Worm (Caenorhabditis elegans): ENCODE results near the gene nhr-134.
A peak's percentile ranks its signal among the peaks of the same experiment; 100 is the strongest.

nhr-134 gene

DNA sequence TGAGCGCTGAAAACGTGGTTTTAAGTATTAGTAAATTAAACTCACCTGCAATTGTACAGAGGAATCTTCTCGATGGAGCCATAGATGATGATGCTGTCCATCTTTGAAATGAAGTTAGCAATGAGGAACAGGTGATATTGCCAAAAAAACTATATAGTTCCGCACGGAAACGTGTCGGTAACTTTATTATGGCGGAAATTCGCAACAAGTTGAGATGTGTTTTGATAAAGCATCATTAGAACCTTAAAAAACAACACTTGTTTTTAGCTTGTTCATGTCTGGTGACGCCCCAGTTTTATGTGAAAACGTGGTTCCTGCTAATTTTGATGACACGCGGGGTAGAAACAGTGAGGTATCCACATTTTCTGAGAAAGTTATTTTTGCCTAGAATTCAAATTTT is 24.8 kb upstream of the nhr-134 start, which contains the start of gene srt-40:
Gene srt-40 (minus strand): TSS at position 101 of the 400 bp plus-strand sequence.
- no peak for TF ChIP-seq ceh-20 (GFP tag; IDR thresholded peaks at IDR 0.05)
- TF ChIP-seq dmd-9 (GFP tag; IDR thresholded peaks at IDR 0.05) = no peak
- no peak for TF ChIP-seq duxl-1 (tag; optimal IDR thresholded peaks at IDR 0.05; ENCODE audit: poor library complexity)
- no peak for TF ChIP-seq daf-16 (GFP tag; optimal IDR thresholded peaks at IDR 0.05)
- no peak for TF ChIP-seq daf-16 (tag; optimal IDR thresholded peaks at IDR 0.05)
- no peak for TF ChIP-seq fos-1 (tag; optimal IDR thresholded peaks at IDR 0.05)
- no peak for TF ChIP-seq egl-27 (tag; optimal IDR thresholded peaks at IDR 0.05)
- TF ChIP-seq nhr-10 (tag; optimal IDR thresholded peaks at IDR 0.05) = no peak
- no peak for TF ChIP-seq Y75B8A.6 (GFP tag; IDR thresholded peaks at IDR 0.05)
- TF ChIP-seq snpc-1.2 (GFP tag; IDR thresholded peaks at IDR 0.05) = no peak
- TF ChIP-seq set-16 (GFP tag; IDR thresholded peaks at IDR 0.05) = no peak
- no peak for TF ChIP-seq nhr-28 (tag; optimal IDR thresholded peaks at IDR 0.05)
- no peak for TF ChIP-seq madf-9 (GFP tag; conservative IDR thresholded peaks at IDR 0.05)
- TF ChIP-seq hlh-11 (tag; optimal IDR thresholded peaks at IDR 0.05) = no peak
- TF ChIP-seq pqm-1 (tag; optimal IDR thresholded peaks at IDR 0.05) = no peak

DNA sequence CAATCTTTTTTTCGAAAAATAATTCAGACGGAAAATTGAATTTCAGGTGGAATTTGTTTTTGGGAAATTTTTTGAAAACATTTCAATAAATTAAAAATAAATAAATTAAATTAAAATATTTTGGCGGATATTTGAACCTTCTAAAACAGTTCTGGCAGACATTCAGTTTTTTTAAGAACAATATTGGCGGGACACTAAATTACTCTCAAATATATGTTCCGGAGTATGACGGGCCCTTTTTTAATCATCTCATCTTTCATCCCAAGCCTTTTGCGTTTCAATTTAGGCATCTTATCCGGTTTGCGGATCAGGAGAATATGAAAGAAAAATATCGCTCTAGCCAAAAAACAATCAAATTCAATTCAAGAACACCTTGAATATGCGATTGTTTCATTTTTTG is 24.2 kb upstream of the nhr-134 start, which contains the start of gene svh-11:
Gene svh-11 (plus strand): TSS at position 301 of the 400 bp plus-strand sequence.
- TF ChIP-seq ceh-20 (GFP tag; IDR thresholded peaks at IDR 0.05) (no peak), lsy-2 (tag; optimal IDR thresholded peaks at IDR 0.05) (no peak), ZK337.2 (GFP tag; IDR thresholded peaks at IDR 0.05) (no peak), unc-39 (tag; optimal IDR thresholded peaks at IDR 0.05) (no peak), ama-1 (optimal IDR thresholded peaks at IDR 0.05) (no peak), Y105C5A.15 (GFP tag; IDR thresholded peaks at IDR 0.05) (no peak), hlh-30 (tag; optimal IDR thresholded peaks at IDR 0.05; ENCODE audit: insufficient read depth) (no peak), ztf-7 (tag; optimal IDR thresholded peaks at IDR 0.05) (no peak), madf-9 (GFP tag; conservative IDR thresholded peaks at IDR 0.05) (no peak), ceh-44 (GFP tag; IDR thresholded peaks at IDR 0.05) (no peak), ceh-28 (tag; optimal IDR thresholded peaks at IDR 0.05) (no peak), unc-62 (GFP tag; optimal IDR thresholded peaks at IDR 0.05 in 1 of 2) (no peak), unc-62 (tag; optimal IDR thresholded peaks at IDR 0.05) (no peak), dmd-6 (GFP tag; IDR thresholded peaks at IDR 0.05) (no peak), aly-2 (tag; optimal IDR thresholded peaks at IDR 0.05) (no peak), vab-7 (GFP tag; IDR thresholded peaks at IDR 0.05) (no peak), pqm-1 (tag; optimal IDR thresholded peaks at IDR 0.05) (no peak), tra-1 (GFP tag; IDR thresholded peaks at IDR 0.05) (no peak)

DNA sequence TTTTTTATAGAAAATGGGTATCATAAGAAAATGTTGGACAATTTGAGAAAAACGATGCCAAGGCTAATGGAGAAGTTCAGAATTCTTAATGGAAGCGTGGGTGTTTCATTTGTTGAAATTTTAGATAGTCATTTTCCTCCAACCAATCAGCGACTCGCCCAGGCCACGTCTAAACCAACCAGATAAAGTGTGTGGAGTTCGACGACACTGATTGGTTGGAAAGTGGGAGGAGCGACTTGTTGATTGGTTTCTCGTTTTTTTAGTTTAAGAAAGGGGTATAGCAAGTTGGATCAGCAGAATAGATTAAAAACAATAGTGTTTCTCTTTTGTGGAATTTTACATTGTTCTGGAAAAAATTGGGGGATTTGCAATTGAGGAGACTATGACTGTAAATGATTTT is 23.5 kb upstream of the nhr-134 start:
- TF ChIP-seq F26F4.8 (GFP tag; conservative IDR thresholded peaks at IDR 0.05) (no peak), fos-1 (tag; optimal IDR thresholded peaks at IDR 0.05) (no peak), spr-1 (tag; optimal IDR thresholded peaks at IDR 0.05) (no peak), arid-1 (GFP tag; conservative IDR thresholded peaks at IDR 0.05) (no peak), zfp-2 (tag; optimal IDR thresholded peaks at IDR 0.05) (no peak), daf-16 (GFP tag; optimal IDR thresholded peaks at IDR 0.05) (no peak), daf-16 (tag; optimal IDR thresholded peaks at IDR 0.05) (no peak), Y75B8A.6 (GFP tag; IDR thresholded peaks at IDR 0.05) (no peak), ZK546.5 (tag; optimal IDR thresholded peaks at IDR 0.05) (no peak), hif-1 (tag; optimal IDR thresholded peaks at IDR 0.05) (no peak), set-16 (GFP tag; IDR thresholded peaks at IDR 0.05) (no peak), dpl-1 (GFP tag; optimal IDR thresholded peaks at IDR 0.05) (no peak), ctbp-1 (GFP tag; IDR thresholded peaks at IDR 0.05) (no peak)

DNA sequence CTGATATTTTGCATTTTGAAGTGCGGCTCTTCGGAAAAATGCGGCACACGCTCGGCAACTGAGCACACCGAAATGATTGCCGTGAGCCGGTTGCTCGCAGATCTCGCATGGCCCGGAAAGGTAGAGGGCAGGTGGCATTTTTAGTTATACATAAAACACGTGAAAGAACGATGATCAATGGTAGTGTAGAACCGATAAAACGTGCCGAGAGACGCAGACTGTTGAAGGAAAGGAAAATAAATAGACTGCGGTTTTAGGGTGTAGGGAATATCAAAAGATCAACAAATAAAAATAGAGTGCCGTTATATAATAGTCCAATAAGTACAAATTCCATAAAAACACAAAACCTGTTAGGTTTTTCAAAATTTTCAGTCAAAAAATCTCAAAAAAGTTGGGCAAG is 19.1 kb upstream of the nhr-134 start, which contains the start of gene nhr-133:
Gene nhr-133 (minus strand): TSS at position 183 of the 400 bp plus-strand sequence.
- TF ChIP-seq mxl-3 (GFP tag; optimal IDR thresholded peaks at IDR 0.05) (peak; percentile 81), hlh-30 (tag; optimal IDR thresholded peaks at IDR 0.05; ENCODE audit: insufficient read depth) (peak; percentile 83), mes-2 (tag; optimal IDR thresholded peaks at IDR 0.05; ENCODE audit: poor library complexity, severe bottlenecking) (peak; percentile 6), pha-4 (GFP tag; IDR thresholded peaks at IDR 0.05) (no peak), pha-4 (tag; optimal IDR thresholded peaks at IDR 0.05) (peak; percentile 9), daf-16 (GFP tag; optimal IDR thresholded peaks at IDR 0.05) (no peak), daf-16 (tag; optimal IDR thresholded peaks at IDR 0.05) (peak; percentile 45), dmd-6 (GFP tag; IDR thresholded peaks at IDR 0.05) (peak; percentile 50; the same call in 1 of the 2 replicates), hlh-11 (tag; optimal IDR thresholded peaks at IDR 0.05) (peak; percentile 40), lin-29 (GFP tag; IDR thresholded peaks at IDR 0.05) (no peak), mdl-1 (tag; optimal IDR thresholded peaks at IDR 0.05) (peak; percentile 12 to 79), dve-1 (tag; optimal IDR thresholded peaks at IDR 0.05; ENCODE audit: insufficient read depth) (peak; percentile 55), snpc-1.2 (GFP tag; IDR thresholded peaks at IDR 0.05) (no peak), nhr-28 (tag; optimal IDR thresholded peaks at IDR 0.05) (peak; percentile 80), daf-12 (tag; optimal IDR thresholded peaks at IDR 0.05) (no peak)

Data from whole organism, L4 larva.